Worm (Caenorhabditis elegans): Measurements from ENCODE around the gene B0432.1.

The B0432.1 gene

DNA sequence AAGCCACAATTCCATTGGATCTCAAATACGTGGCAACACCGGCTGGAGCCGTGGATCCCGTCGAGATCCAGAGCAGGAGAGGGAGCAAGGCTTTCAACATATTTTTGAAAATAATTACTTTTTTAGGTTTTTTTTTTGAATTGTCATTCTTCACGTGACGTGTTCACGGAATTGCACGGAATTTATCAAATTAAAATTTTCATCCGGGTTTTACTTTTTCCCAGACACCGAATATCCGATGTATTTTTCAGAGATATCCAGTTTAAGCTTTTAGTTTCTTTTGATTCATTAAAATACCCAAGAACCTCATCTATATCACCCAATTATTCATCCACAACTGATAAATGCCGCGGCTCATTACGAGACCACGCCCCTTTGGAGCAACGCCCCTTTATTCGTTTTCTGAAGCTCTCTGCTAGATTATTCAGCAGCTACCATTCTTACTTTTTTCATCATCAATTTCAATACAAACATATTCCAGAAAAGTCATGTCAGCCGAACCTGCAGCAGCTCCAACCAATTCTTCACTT lies at the start of gene B0432.1, which contains the start of gene clec-117:
Gene B0432.1, plus strand, starts transcription at position 480 of the 530 bp plus-strand sequence.
Gene clec-117, minus strand, starts transcription at position 101 of the 530 bp plus-strand sequence.
- TF ChIP-seq tra-4 (tag; optimal IDR thresholded peaks at IDR 0.05) (no peak), hmg-4 (GFP tag; optimal IDR thresholded peaks at IDR 0.05) (no peak), tbx-37 (GFP tag; conservative IDR thresholded peaks at IDR 0.05) (no peak), scrt-1 (GFP tag; IDR thresholded peaks at IDR 0.05) (no peak), F13C5.2 (tag; optimal IDR thresholded peaks at IDR 0.05) (no peak), pes-1 (GFP tag; IDR thresholded peaks at IDR 0.05) (no peak), hnd-1 (tag; optimal IDR thresholded peaks at IDR 0.05) (no peak), ama-1 (optimal IDR thresholded peaks at IDR 0.05) (no peak), ceh-36 (tag; optimal IDR thresholded peaks at IDR 0.05) (no peak), flt-1 (GFP tag; IDR thresholded peaks at IDR 0.05) (no peak), B0310.2 (tag; optimal IDR thresholded peaks at IDR 0.05) (no peak), sea-1 (GFP tag; conservative IDR thresholded peaks at IDR 0.05) (no peak), aly-1 (tag; optimal IDR thresholded peaks at IDR 0.05) (no peak), hmbx-1 (tag; optimal IDR thresholded peaks at IDR 0.05) (no peak), ceh-13 (GFP tag; optimal IDR thresholded peaks at IDR 0.05) (no peak), tbx-11 (GFP tag; IDR thresholded peaks at IDR 0.05) (no peak), ets-7 (tag; optimal IDR thresholded peaks at IDR 0.05) (no peak)

DNA sequence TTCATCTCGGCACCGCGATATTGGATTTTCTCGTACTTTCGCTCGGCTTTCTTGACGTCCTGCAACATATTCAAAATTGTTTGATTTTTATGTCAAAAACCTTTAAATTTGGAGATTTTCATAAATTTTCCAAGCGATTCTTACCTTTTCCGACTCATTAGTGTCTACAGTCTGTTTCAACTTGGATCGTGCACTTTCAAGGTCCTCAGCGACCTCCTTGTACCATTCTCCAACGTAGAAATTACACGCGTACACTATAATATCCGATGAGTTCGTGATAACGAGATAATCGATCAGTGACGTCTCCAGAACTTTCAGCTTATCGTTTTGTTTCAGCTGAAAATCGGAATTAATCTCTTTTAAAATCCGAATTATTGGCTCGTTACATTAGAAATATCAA lies 49.5 kb upstream of the B0432.1 start:
- TF ChIP-seq ceh-13 (GFP tag; optimal IDR thresholded peaks at IDR 0.05), result no peak
- no peak for TF ChIP-seq ets-7 (tag; optimal IDR thresholded peaks at IDR 0.05)
- no peak for TF ChIP-seq pes-1 (GFP tag; IDR thresholded peaks at IDR 0.05)
- no peak for TF ChIP-seq hmg-4 (GFP tag; optimal IDR thresholded peaks at IDR 0.05)
- TF ChIP-seq F13C5.2 (tag; optimal IDR thresholded peaks at IDR 0.05), result no peak
- TF ChIP-seq tbx-11 (GFP tag; IDR thresholded peaks at IDR 0.05), result no peak
- TF ChIP-seq flt-1 (GFP tag; IDR thresholded peaks at IDR 0.05), result no peak
- TF ChIP-seq aly-1 (tag; optimal IDR thresholded peaks at IDR 0.05), result no peak
- TF ChIP-seq ama-1 (optimal IDR thresholded peaks at IDR 0.05), result no peak
- TF ChIP-seq tra-4 (tag; optimal IDR thresholded peaks at IDR 0.05), result no peak
- TF ChIP-seq ceh-36 (tag; optimal IDR thresholded peaks at IDR 0.05), result no peak

DNA sequence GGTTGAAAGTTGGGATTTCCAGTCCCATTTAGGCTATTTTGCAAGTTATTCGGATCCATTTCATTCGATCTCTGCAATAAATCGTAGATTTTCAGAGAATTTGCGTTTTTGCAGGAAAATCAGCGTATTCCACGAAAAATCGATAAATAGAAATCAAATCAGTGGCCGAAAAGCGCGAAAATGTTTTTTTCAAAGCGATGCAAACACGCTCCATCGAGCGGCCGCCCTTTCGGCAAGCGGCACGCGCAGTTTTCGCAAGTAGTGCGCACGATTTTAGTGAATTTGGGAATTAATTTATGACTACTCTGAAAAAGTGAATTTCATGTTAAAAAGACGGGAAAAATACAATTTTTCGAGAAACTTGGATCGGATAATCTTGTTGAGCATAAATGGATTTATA lies 42.1 kb upstream of the B0432.1 start:
- peak; percentile 39 for TF ChIP-seq B0310.2 (tag; optimal IDR thresholded peaks at IDR 0.05)
- peak; percentile 84 for TF ChIP-seq hmg-4 (GFP tag; optimal IDR thresholded peaks at IDR 0.05)
- peak; percentile 81 for TF ChIP-seq scrt-1 (GFP tag; IDR thresholded peaks at IDR 0.05)
- TF ChIP-seq sea-1 (GFP tag; conservative IDR thresholded peaks at IDR 0.05), result peak; percentile 61; the same call in 1 of the 2 replicates
- peak; percentile 80 for TF ChIP-seq pes-1 (GFP tag; IDR thresholded peaks at IDR 0.05)
- TF ChIP-seq aly-1 (tag; optimal IDR thresholded peaks at IDR 0.05), result peak; percentile 73
- TF ChIP-seq hnd-1 (tag; optimal IDR thresholded peaks at IDR 0.05), result peak; percentile 40
- peak; percentile 77 for TF ChIP-seq flt-1 (GFP tag; IDR thresholded peaks at IDR 0.05)
- peak; percentile 78 for TF ChIP-seq ceh-36 (tag; optimal IDR thresholded peaks at IDR 0.05)
- TF ChIP-seq ets-7 (tag; optimal IDR thresholded peaks at IDR 0.05), result peak; percentile 52
- peak; percentile 77 for TF ChIP-seq hmbx-1 (tag; optimal IDR thresholded peaks at IDR 0.05)
- TF ChIP-seq tbx-11 (GFP tag; IDR thresholded peaks at IDR 0.05), result peak; percentile 79
- TF ChIP-seq ceh-13 (GFP tag; optimal IDR thresholded peaks at IDR 0.05), result peak; percentile 33
- TF ChIP-seq ama-1 (optimal IDR thresholded peaks at IDR 0.05), result no peak
- no peak for TF ChIP-seq tra-4 (tag; optimal IDR thresholded peaks at IDR 0.05)
- TF ChIP-seq F13C5.2 (tag; optimal IDR thresholded peaks at IDR 0.05), result peak; percentile 96
- peak; percentile 65; the same call in 1 of the 2 replicates for TF ChIP-seq tbx-37 (GFP tag; conservative IDR thresholded peaks at IDR 0.05)

DNA sequence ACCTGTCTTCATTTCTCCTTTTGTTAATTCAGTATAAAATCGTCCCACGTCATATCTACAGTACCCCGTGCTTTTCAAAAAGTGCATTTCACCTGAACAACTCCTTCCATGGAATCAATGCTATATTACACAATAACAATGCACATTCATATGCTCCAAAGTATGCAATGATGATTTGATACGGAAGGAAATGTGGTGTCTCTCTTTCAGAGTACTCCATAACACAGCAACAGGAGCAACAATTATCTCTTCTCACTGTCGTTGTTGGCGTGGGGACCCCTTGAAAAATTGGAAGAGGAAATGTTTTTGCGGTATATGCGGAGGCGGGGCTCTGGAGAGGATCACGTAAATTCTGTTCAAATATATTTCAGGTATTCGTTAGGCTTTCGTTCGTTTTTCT lies 39.7 kb upstream of the B0432.1 start, which contains the start of gene cat-2:
Gene cat-2, plus strand, starts transcription at position 301 of the 400 bp plus-strand sequence.
- TF ChIP-seq scrt-1 (GFP tag; IDR thresholded peaks at IDR 0.05), result no peak
- no peak for TF ChIP-seq flt-1 (GFP tag; IDR thresholded peaks at IDR 0.05)
- no peak for TF ChIP-seq F13C5.2 (tag; optimal IDR thresholded peaks at IDR 0.05)
- no peak for TF ChIP-seq tbx-11 (GFP tag; IDR thresholded peaks at IDR 0.05)
- TF ChIP-seq ceh-13 (GFP tag; optimal IDR thresholded peaks at IDR 0.05), result no peak
- TF ChIP-seq ets-7 (tag; optimal IDR thresholded peaks at IDR 0.05), result no peak
- no peak for TF ChIP-seq tbx-37 (GFP tag; conservative IDR thresholded peaks at IDR 0.05)
- TF ChIP-seq pes-1 (GFP tag; IDR thresholded peaks at IDR 0.05), result no peak
- TF ChIP-seq hnd-1 (tag; optimal IDR thresholded peaks at IDR 0.05), result no peak
- no peak for TF ChIP-seq tra-4 (tag; optimal IDR thresholded peaks at IDR 0.05)
- TF ChIP-seq sea-1 (GFP tag; conservative IDR thresholded peaks at IDR 0.05), result no peak
- no peak for TF ChIP-seq hmg-4 (GFP tag; optimal IDR thresholded peaks at IDR 0.05)
- no peak for TF ChIP-seq hmbx-1 (tag; optimal IDR thresholded peaks at IDR 0.05)
- TF ChIP-seq ceh-36 (tag; optimal IDR thresholded peaks at IDR 0.05), result no peak
- TF ChIP-seq B0310.2 (tag; optimal IDR thresholded peaks at IDR 0.05), result no peak
- TF ChIP-seq aly-1 (tag; optimal IDR thresholded peaks at IDR 0.05), result no peak
- no peak for TF ChIP-seq ama-1 (optimal IDR thresholded peaks at IDR 0.05)

DNA sequence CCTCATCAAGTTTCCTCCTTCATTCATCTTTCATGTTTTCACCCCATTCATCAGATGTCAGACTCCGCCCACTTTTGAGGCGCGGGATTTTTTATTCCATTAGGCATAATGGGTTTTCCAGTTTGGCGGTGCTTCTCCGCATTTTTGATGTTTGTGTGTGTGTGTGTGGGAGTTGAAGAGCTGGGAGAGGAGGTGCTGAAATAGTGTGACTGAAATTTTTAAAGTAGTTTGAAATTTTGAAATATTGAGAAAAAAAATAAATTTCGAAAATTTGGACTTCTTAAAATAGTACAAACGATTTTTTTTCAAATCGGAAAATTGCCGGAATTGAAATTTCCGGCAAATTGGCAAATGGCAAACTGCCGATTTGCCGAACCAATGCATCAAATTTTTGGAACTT lies 33.6 kb upstream of the B0432.1 start, which contains the start of gene scc-2:
Gene scc-2, minus strand, starts transcription at position 101 of the 400 bp plus-strand sequence.
- TF ChIP-seq pes-1 (GFP tag; IDR thresholded peaks at IDR 0.05) (no peak), tbx-11 (GFP tag; IDR thresholded peaks at IDR 0.05) (no peak), hmbx-1 (tag; optimal IDR thresholded peaks at IDR 0.05) (no peak), aly-1 (tag; optimal IDR thresholded peaks at IDR 0.05) (no peak), scrt-1 (GFP tag; IDR thresholded peaks at IDR 0.05) (no peak), B0310.2 (tag; optimal IDR thresholded peaks at IDR 0.05) (no peak), ets-7 (tag; optimal IDR thresholded peaks at IDR 0.05) (no peak), hmg-4 (GFP tag; optimal IDR thresholded peaks at IDR 0.05) (no peak)

DNA sequence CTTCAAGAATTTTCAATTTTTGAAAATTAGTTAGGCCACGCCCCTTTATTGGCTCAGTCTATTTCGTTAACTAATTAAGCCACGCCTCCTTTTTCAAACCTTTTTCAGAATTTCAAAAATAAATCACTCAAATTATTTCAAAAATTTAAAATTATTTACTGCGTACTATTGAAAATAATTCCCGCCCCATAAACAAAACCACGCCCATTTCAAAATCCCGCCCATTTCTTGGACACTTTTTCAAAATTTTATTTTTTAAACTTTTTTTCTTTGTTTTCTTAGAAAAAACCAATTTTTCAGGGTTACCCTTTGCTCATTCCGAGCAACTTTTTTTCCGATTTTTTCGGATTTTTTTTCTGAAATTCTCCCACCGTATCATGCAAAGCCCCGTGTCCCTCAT lies 33.1 kb upstream of the B0432.1 start, which contains the start of gene B0432.14:
Gene B0432.14, plus strand, starts transcription at position 301 of the 400 bp plus-strand sequence.
- no peak for TF ChIP-seq ets-7 (tag; optimal IDR thresholded peaks at IDR 0.05)
- TF ChIP-seq aly-1 (tag; optimal IDR thresholded peaks at IDR 0.05), result no peak
- TF ChIP-seq ama-1 (optimal IDR thresholded peaks at IDR 0.05), result no peak
- TF ChIP-seq ceh-13 (GFP tag; optimal IDR thresholded peaks at IDR 0.05), result no peak
- no peak for TF ChIP-seq B0310.2 (tag; optimal IDR thresholded peaks at IDR 0.05)
- TF ChIP-seq pes-1 (GFP tag; IDR thresholded peaks at IDR 0.05), result no peak
- TF ChIP-seq hmbx-1 (tag; optimal IDR thresholded peaks at IDR 0.05), result no peak
- TF ChIP-seq tra-4 (tag; optimal IDR thresholded peaks at IDR 0.05), result no peak
- no peak for TF ChIP-seq hnd-1 (tag; optimal IDR thresholded peaks at IDR 0.05)
- TF ChIP-seq ceh-36 (tag; optimal IDR thresholded peaks at IDR 0.05), result no peak
- no peak for TF ChIP-seq tbx-11 (GFP tag; IDR thresholded peaks at IDR 0.05)
- no peak for TF ChIP-seq scrt-1 (GFP tag; IDR thresholded peaks at IDR 0.05)
- no peak for TF ChIP-seq tbx-37 (GFP tag; conservative IDR thresholded peaks at IDR 0.05)
- no peak for TF ChIP-seq sea-1 (GFP tag; conservative IDR thresholded peaks at IDR 0.05)
- TF ChIP-seq hmg-4 (GFP tag; optimal IDR thresholded peaks at IDR 0.05), result no peak
- TF ChIP-seq flt-1 (GFP tag; IDR thresholded peaks at IDR 0.05), result no peak

All from whole organism, early embryonic.